Fruit fly (Drosophila melanogaster): Measurements from ENCODE around the gene CG34355.

The CG34355 gene

dm6 chr3R:23803668-23804067 lies at the start of gene CG34355:
Gene CG34355, plus strand, starts transcription at chr3R:23803859.
- TF ChIP-seq CG8478 (optimal IDR thresholded peaks at IDR 0.05) (no peak), CTCF (optimal IDR thresholded peaks at IDR 0.05) (no peak)

dm6 chr3R:23757912-23758607 lies 45.6 kb upstream of the CG34355 start, which contains the start of the genes PTPMT1 and Hrd3:
Gene PTPMT1, plus strand, starts transcription at chr3R:23758339.
Gene Hrd3, minus strand, starts transcription at chr3R:23758557.
- no peak for TF ChIP-seq CTCF (optimal IDR thresholded peaks at IDR 0.05)
- no peak for TF ChIP-seq CG8478 (optimal IDR thresholded peaks at IDR 0.05)

dm6 chr3R:23760219-23761018 lies 43.2 kb upstream of the CG34355 start, which contains the start of gene SdhD:
Gene SdhD, minus strand, starts transcription at chr3R:23760600.
- TF ChIP-seq CG8478 (optimal IDR thresholded peaks at IDR 0.05) (no peak), CTCF (optimal IDR thresholded peaks at IDR 0.05) (no peak)

dm6 chr3R:23763015-23763414 lies 40.6 kb upstream of the CG34355 start, which contains the start of gene udt:
Gene udt, minus strand, starts transcription at chr3R:23763263.
- no peak for TF ChIP-seq CTCF (optimal IDR thresholded peaks at IDR 0.05)
- no peak for TF ChIP-seq CG8478 (optimal IDR thresholded peaks at IDR 0.05)

dm6 chr3R:23763622-23764273 lies 39.9 kb upstream of the CG34355 start, which contains the start of gene Lsd-1:
Gene Lsd-1, plus strand, starts transcription at chr3R:23763857.
- TF ChIP-seq CTCF (optimal IDR thresholded peaks at IDR 0.05) (no peak), CG8478 (optimal IDR thresholded peaks at IDR 0.05) (no peak)

dm6 chr3R:23767417-23767853 lies 36.2 kb upstream of the CG34355 start, which contains the start of the genes CG10214 and CG10375:
Gene CG10214, minus strand, starts transcription at chr3R:23767488.
Gene CG10375, plus strand, starts transcription at chr3R:23767712.
- TF ChIP-seq CG8478 (optimal IDR thresholded peaks at IDR 0.05): no peak
- no peak for TF ChIP-seq CTCF (optimal IDR thresholded peaks at IDR 0.05)

- TF ChIP-seq CG8478 (optimal IDR thresholded peaks at IDR 0.05): no peak
- TF ChIP-seq CTCF (optimal IDR thresholded peaks at IDR 0.05): no peak
Measured at dm6 chr3R:23772808-23773207, 30.9 kb upstream of the CG34355 start, which contains the start of gene tst. Gene tst, minus strand, starts transcription at chr3R:23772859.

dm6 chr3R:23773610-23774364 lies 29.9 kb upstream of the CG34355 start, which contains the start of gene CG10208:
Gene CG10208, minus strand, starts transcription at chr3R:23774127.
- no peak for TF ChIP-seq CG8478 (optimal IDR thresholded peaks at IDR 0.05)
- TF ChIP-seq CTCF (optimal IDR thresholded peaks at IDR 0.05): no peak

- TF ChIP-seq CTCF (optimal IDR thresholded peaks at IDR 0.05) (no peak), CG8478 (optimal IDR thresholded peaks at IDR 0.05) (no peak)
Measured at dm6 chr3R:23780757-23781156, 22.9 kb upstream of the CG34355 start.

- TF ChIP-seq CTCF (optimal IDR thresholded peaks at IDR 0.05) (no peak), CG8478 (optimal IDR thresholded peaks at IDR 0.05) (no peak)
Measured at dm6 chr3R:23781466-23781935, 22.2 kb upstream of the CG34355 start, which contains the start of the genes Nup98-96 and mbc. Gene Nup98-96, minus strand, starts transcription at chr3R:23781621. Gene mbc, plus strand, starts transcription at chr3R:23781765.

- TF ChIP-seq CG8478 (optimal IDR thresholded peaks at IDR 0.05) (no peak), CTCF (optimal IDR thresholded peaks at IDR 0.05) (no peak)
Measured at dm6 chr3R:23782456-23783402, 20.9 kb upstream of the CG34355 start.

- no peak for TF ChIP-seq CG8478 (optimal IDR thresholded peaks at IDR 0.05)
- no peak for TF ChIP-seq CTCF (optimal IDR thresholded peaks at IDR 0.05)
Measured at dm6 chr3R:23783403-23783757, 20.3 kb upstream of the CG34355 start.

dm6 chr3R:23783961-23784360 lies 19.7 kb upstream of the CG34355 start:
- TF ChIP-seq CTCF (optimal IDR thresholded peaks at IDR 0.05) (no peak), CG8478 (optimal IDR thresholded peaks at IDR 0.05) (no peak)
